Worm (Caenorhabditis elegans) whole organism, mixed stage, embryonic: ENCODE results near the gene aat-8.

Experiments used
- ces-1 ChIP-seq: fragments of 150-350 bp; optimal IDR thresholded peaks from 2 replicates; lab custom pipeline; 2014; ENCODE audit warnings: missing biosample characterization, missing genetic modification reagents, missing genetic modification characterization
- elt-1 ChIP-seq: sonication (generic microtip); optimal IDR thresholded peaks from 2 replicates; lab custom pipeline; 2017; ENCODE audit warnings: missing genetic modification characterization, mild to moderate bottlenecking, missing compliant biosample characterization, antibody characterized with exemption, moderate library complexity, borderline replicate concordance; ENCODE audit not compliant: insufficient read depth
- nhr-12 ChIP-seq: fragments of 150-350 bp; optimal IDR thresholded peaks from 2 replicates; lab custom pipeline; 2014; ENCODE audit warnings: missing biosample characterization, missing genetic modification characterization
- nhr-28 ChIP-seq: fragments of 150-350 bp; optimal IDR thresholded peaks from 2 replicates; lab custom pipeline; 2014; ENCODE audit warnings: missing biosample characterization, missing genetic modification characterization
- nhr-76 ChIP-seq: sonication (generic microtip); optimal IDR thresholded peaks from 2 replicates; lab custom pipeline; 2017; ENCODE audit warnings: missing biosample characterization, missing genetic modification characterization
- sem-2 ChIP-seq: fragments of 200-800 bp; sonication (Bioruptor generic); optimal IDR thresholded peaks from 2 replicates; lab custom pipeline; 2018; ENCODE audit warnings: mild to moderate bottlenecking, missing genetic modification characterization, missing compliant biosample characterization
- snpc-4 ChIP-seq: fragments of 150-350 bp; optimal IDR thresholded peaks from 2 replicates; lab custom pipeline; 2014; ENCODE audit warnings: missing biosample characterization, missing genetic modification characterization
- unc-39 ChIP-seq: fragments of 150-350 bp; optimal IDR thresholded peaks from 2 replicates; lab custom pipeline; 2014; ENCODE audit warnings: missing biosample characterization, missing genetic modification characterization
- unc-62 ChIP-seq: fragments of 150-350 bp; optimal IDR thresholded peaks from 2 replicates; lab custom pipeline; 2014; ENCODE audit warnings: missing biosample characterization, missing genetic modification reagents, missing genetic modification characterization
- ztf-11 ChIP-seq: fragments of 150-350 bp; optimal IDR thresholded peaks from 2 replicates; lab custom pipeline; 2014; ENCODE audit warnings: missing biosample characterization, missing genetic modification characterization

ce11 chrIV:3907506-3908188 lies 42.8 kb upstream of the aat-8 start, which contains the start of the genes F56D6.22 and F56D6.12:
- TF ChIP-seq nhr-12 (tag; lab: Kevin White, UChicago) (no peak), ces-1 (GFP tag; lab: Kevin White, UChicago) (no peak), unc-39 (tag; lab: Kevin White, UChicago) (no peak), nhr-76 (tag; lab: Kevin White, UChicago) (no peak), snpc-4 (tag; lab: Kevin White, UChicago) (no peak), ztf-11 (tag; lab: Kevin White, UChicago) (no peak), unc-62 (no peak), elt-1 (tag; lab: Kevin White, UChicago) (no peak), nhr-28 (no peak), sem-2 (no peak)
